Fruit fly (Drosophila melanogaster): Measurements from ENCODE around the gene Mt2.

dm6 chr2L:12046856-12047230 is 49.5 kb upstream of the Mt2 start:
- no peak for TF ChIP-seq CTCF (optimal IDR thresholded peaks at IDR 0.05)
- no peak for TF ChIP-seq CG8478 (optimal IDR thresholded peaks at IDR 0.05)
